Fruit fly (Drosophila melanogaster) whole organism, embryonic: Measurements from ENCODE around the gene CG43089.

Experiments used
- Abd-B ChIP-seq: fragments of 200-800 bp; sonication (Bioruptor generic); optimal IDR thresholded peaks from 2 replicates; lab custom pipeline; 2018; ENCODE audit warnings: missing biosample characterization, mild to moderate bottlenecking, missing genetic modification characterization, moderate library complexity
- Atf3 ChIP-seq: fragments of 200-800 bp; sonication (Bioruptor generic); optimal IDR thresholded peaks from 3 replicates; lab custom pipeline; 2016; ENCODE audit warnings: missing biosample characterization, missing genetic modification characterization
- B-H1 ChIP-seq: fragments of 200-800 bp; sonication (Bioruptor generic); IDR thresholded peaks from 3 replicates; pipeline ENCODE4 v1.3.6; 2022; ENCODE audit warnings: missing biosample characterization, missing genetic modification characterization
- CG12236 ChIP-seq: fragments of 200-800 bp; sonication (Bioruptor generic); optimal IDR thresholded peaks from 2 replicates; lab custom pipeline; 2016; ENCODE audit warnings: missing biosample characterization, missing genetic modification characterization
- CG12659 ChIP-seq: fragments of 200-800 bp; sonication (Bioruptor generic); optimal IDR thresholded peaks from 3 replicates; lab custom pipeline; 2017; ENCODE audit warnings: mild to moderate bottlenecking, missing biosample characterization, missing genetic modification reagents, missing genetic modification characterization
- CG12744 ChIP-seq: fragments of 200-800 bp; sonication (Bioruptor generic); optimal IDR thresholded peaks from 2 replicates; lab custom pipeline; 2016; ENCODE audit warnings: missing biosample characterization, missing genetic modification characterization
- CG12769 ChIP-seq: fragments of 200-800 bp; sonication (Bioruptor generic); optimal IDR thresholded peaks from 2 replicates; lab custom pipeline; 2019; ENCODE audit warnings: missing biosample characterization, mild to moderate bottlenecking, missing genetic modification characterization, moderate library complexity
- CG17359 ChIP-seq: fragments of 200-800 bp; sonication (Bioruptor generic); optimal IDR thresholded peaks from 3 replicates; lab custom pipeline; 2018; ENCODE audit warnings: missing biosample characterization, mild to moderate bottlenecking, missing genetic modification characterization, moderate library complexity
- CG17612 ChIP-seq: fragments of 200-800 bp; sonication (Bioruptor generic); IDR thresholded peaks from 2 replicates; pipeline ENCODE4 v1.3.6; 2022; ENCODE audit warnings: missing biosample characterization, missing genetic modification characterization
- CG18599 ChIP-seq: fragments of 200-800 bp; sonication (Bioruptor generic); optimal IDR thresholded peaks from 3 replicates; lab custom pipeline; 2017; ENCODE audit warnings: missing biosample characterization, missing genetic modification characterization, mild to moderate bottlenecking, moderate library complexity, missing genetic modification reagents
- CG31441 ChIP-seq: fragments of 200-800 bp; sonication (Bioruptor generic); IDR thresholded peaks from 2 replicates; pipeline ENCODE4 v1.3.6; 2022; ENCODE audit warnings: missing biosample characterization, missing genetic modification characterization
- CG3847 ChIP-seq: fragments of 200-800 bp; sonication (Bioruptor generic); IDR thresholded peaks from 2 replicates; pipeline ENCODE4 v1.3.6; 2022; ENCODE audit warnings: missing biosample characterization, missing genetic modification characterization
- CG6272 ChIP-seq: fragments of 200-800 bp; sonication (Bioruptor generic); IDR thresholded peaks from 2 replicates; pipeline ENCODE4 v1.3.6; 2022; ENCODE audit warnings: missing biosample characterization, missing genetic modification characterization
- CG7839 ChIP-seq: fragments of 200-800 bp; sonication (Bioruptor generic); optimal IDR thresholded peaks from 3 replicates; lab custom pipeline; 2018; ENCODE audit warnings: missing biosample characterization, mild to moderate bottlenecking, missing genetic modification characterization, moderate library complexity
- CG7963 ChIP-seq: fragments of 200-800 bp; sonication (Bioruptor generic); IDR thresholded peaks from 3 replicates; pipeline ENCODE4 v1.3.6; 2022; ENCODE audit warnings: missing biosample characterization, missing genetic modification characterization; ENCODE audit not compliant: partially characterized antibody
- Dip2 ChIP-seq: fragments of 200-800 bp; sonication (Bioruptor generic); IDR thresholded peaks from 2 replicates; pipeline ENCODE4 v1.3.6; 2022; ENCODE audit warnings: missing biosample characterization, missing genetic modification characterization
- Doc2 ChIP-seq: fragments of 200-800 bp; sonication (Bioruptor generic); IDR thresholded peaks from 2 replicates; pipeline ENCODE4 v1.3.6; 2022; ENCODE audit warnings: missing biosample characterization, missing genetic modification characterization
- Lim3 ChIP-seq: fragments of 200-800 bp; sonication (Bioruptor generic); IDR thresholded peaks from 2 replicates; pipeline ENCODE4 v1.3.6; 2022; ENCODE audit warnings: missing biosample characterization, missing genetic modification characterization
- Optix ChIP-seq: fragments of 200-800 bp; sonication (Bioruptor generic); IDR thresholded peaks from 3 replicates; pipeline ENCODE4 v1.3.6; 2022; ENCODE audit warnings: missing biosample characterization, missing genetic modification characterization
- Scr ChIP-seq: fragments of 200-800 bp; sonication (Bioruptor generic); IDR thresholded peaks from 2 replicates; pipeline ENCODE4 v1.3.6; 2022; ENCODE audit warnings: missing biosample characterization, missing genetic modification characterization; ENCODE audit not compliant: partially characterized antibody
- Stat92E ChIP-seq, 3 experiments: fragments of >200 bp in 2 of 3; fragments of 200-800 bp in 1 of 3; sonication (Bioruptor generic) in 1 of 3; optimal IDR thresholded peaks; 2 replicates each; lab custom pipeline; 2017 to 2019; ENCODE audit warnings: missing biosample characterization in 3 of 3, missing genetic modification characterization in 3 of 3, mild to moderate bottlenecking in 1 of 3, moderate library complexity in 1 of 3
- Trl ChIP-seq, 3 experiments: fragments of >200 bp in 2 of 3; fragments of 200-800 bp in 1 of 3; sonication (Bioruptor generic) in 1 of 3; optimal IDR thresholded peaks; 2 replicates in 1 of 3; 3 replicates in 2 of 3; lab custom pipeline; 2016 to 2017; ENCODE audit warnings: missing biosample characterization in 1 of 3, missing genetic modification characterization in 1 of 3
- Vsx1 ChIP-seq: fragments of 200-800 bp; sonication (Bioruptor generic); optimal IDR thresholded peaks from 2 replicates; lab custom pipeline; 2017; ENCODE audit warnings: missing biosample characterization, mild to moderate bottlenecking, missing genetic modification characterization, missing genetic modification reagents
- Xbp1 ChIP-seq: fragments of 200-800 bp; sonication (Bioruptor generic); optimal IDR thresholded peaks from 3 replicates; lab custom pipeline; 2016; ENCODE audit warnings: missing biosample characterization, mild to moderate bottlenecking, missing genetic modification characterization
- aop ChIP-seq: fragments of 200-800 bp; sonication (Bioruptor generic); IDR thresholded peaks from 2 replicates; pipeline ENCODE4 v1.3.6; 2022; ENCODE audit warnings: missing biosample characterization, missing genetic modification characterization
- chif ChIP-seq, 2 experiments: fragments of 200-800 bp; sonication (Bioruptor generic); optimal IDR thresholded peaks; 3 replicates each; lab custom pipeline; 2016; ENCODE audit warnings: missing biosample characterization in 2 of 2, missing genetic modification characterization in 2 of 2
- dysf ChIP-seq: fragments of 200-800 bp; sonication (Bioruptor generic); IDR thresholded peaks from 3 replicates; pipeline ENCODE4 v1.3.6; 2022; ENCODE audit warnings: missing biosample characterization, missing genetic modification characterization
- eve ChIP-seq, 2 experiments: fragments of >200 bp; optimal IDR thresholded peaks; 2 replicates each; lab custom pipeline; 2017; ENCODE audit warnings: missing biosample characterization in 2 of 2, missing genetic modification characterization in 2 of 2
- hkb ChIP-seq, 2 experiments: fragments of 200-800 bp in 1 of 2; fragments of >200 bp in 1 of 2; sonication (Bioruptor generic) in 1 of 2; IDR thresholded peaks in 1 of 2; optimal IDR thresholded peaks in 1 of 2; 2 replicates each; pipeline versions ENCODE4 v1.3.6 to Lab custom; 2017 to 2022; ENCODE audit warnings: missing biosample characterization in 1 of 2, missing genetic modification characterization in 1 of 2
- nerfin-2 ChIP-seq: fragments of 200-800 bp; sonication (Bioruptor generic); IDR thresholded peaks from 2 replicates; pipeline ENCODE4 v1.3.6; 2022; ENCODE audit warnings: missing biosample characterization, missing genetic modification characterization; ENCODE audit not compliant: partially characterized antibody
- oc ChIP-seq: fragments of 200-800 bp; sonication (Bioruptor generic); optimal IDR thresholded peaks from 2 replicates; lab custom pipeline; 2018; ENCODE audit warnings: missing biosample characterization, mild to moderate bottlenecking, missing genetic modification characterization, moderate library complexity
- odd ChIP-seq: fragments of 200-800 bp; sonication (Bioruptor generic); optimal IDR thresholded peaks from 2 replicates; lab custom pipeline; 2017; ENCODE audit warnings: missing biosample characterization, mild to moderate bottlenecking, missing genetic modification characterization
- row ChIP-seq: fragments of 200-800 bp; sonication (Bioruptor generic); IDR thresholded peaks from 3 replicates; pipeline ENCODE4 v1.3.6; 2022; ENCODE audit warnings: missing biosample characterization, missing genetic modification characterization
- sc ChIP-seq, 3 experiments: fragments of >200 bp in 2 of 3; fragments of 200-800 bp in 1 of 3; sonication (Bioruptor generic) in 1 of 3; optimal IDR thresholded peaks; 2 replicates in 2 of 3; 3 replicates in 1 of 3; lab custom pipeline; 2017; ENCODE audit warnings: mild to moderate bottlenecking in 1 of 3, missing biosample characterization in 1 of 3, missing genetic modification characterization in 1 of 3, missing genetic modification reagents in 1 of 3
- sens ChIP-seq: fragments of 200-800 bp; sonication (Bioruptor generic); peaks from one replicate; lab custom pipeline; 2016; ENCODE audit warnings: missing biosample characterization, missing genetic modification characterization
- sob ChIP-seq: fragments of 200-800 bp; sonication (Bioruptor generic); IDR thresholded peaks from 2 replicates; pipeline ENCODE4 v1.3.6; 2022; ENCODE audit warnings: missing biosample characterization, missing genetic modification characterization
- ssp ChIP-seq: fragments of 200-800 bp; sonication (Bioruptor generic); IDR thresholded peaks from 2 replicates; pipeline ENCODE4 v1.3.6; 2022; ENCODE audit warnings: missing biosample characterization, missing genetic modification characterization
- toy ChIP-seq: fragments of 200-800 bp; sonication (Bioruptor generic); IDR thresholded peaks from 2 replicates; pipeline ENCODE4 v1.3.6; 2022; ENCODE audit warnings: missing biosample characterization, missing genetic modification characterization
- vfl ChIP-seq: fragments of 200-800 bp; sonication (Bioruptor generic); optimal IDR thresholded peaks from 2 replicates; lab custom pipeline; 2016; ENCODE audit warnings: missing biosample characterization, missing genetic modification characterization
- vvl ChIP-seq: fragments of 200-800 bp; sonication (Bioruptor generic); IDR thresholded peaks from 2 replicates; pipeline ENCODE4 v1.3.6; 2022; ENCODE audit warnings: missing biosample characterization, missing genetic modification characterization
- zen2 ChIP-seq: fragments of 200-800 bp; sonication (Bioruptor generic); IDR thresholded peaks from 3 replicates; pipeline ENCODE4 v1.3.6; 2022; ENCODE audit warnings: missing biosample characterization, missing genetic modification characterization; ENCODE audit not compliant: partially characterized antibody
- zf30C ChIP-seq: fragments of 200-800 bp; sonication (Bioruptor generic); optimal IDR thresholded peaks from 3 replicates; lab custom pipeline; 2018; ENCODE audit warnings: missing biosample characterization, mild to moderate bottlenecking, missing genetic modification characterization
- zfh1 ChIP-seq: fragments of 200-800 bp; sonication (Bioruptor generic); IDR thresholded peaks from 3 replicates; pipeline ENCODE4 v1.3.6; 2022; ENCODE audit warnings: missing biosample characterization, missing genetic modification characterization
- zfh2 ChIP-seq: fragments of 200-800 bp; sonication (Bioruptor generic); optimal IDR thresholded peaks from 2 replicates; lab custom pipeline; 2016; ENCODE audit warnings: missing biosample characterization, missing genetic modification characterization

The CG43089 gene

DNA sequence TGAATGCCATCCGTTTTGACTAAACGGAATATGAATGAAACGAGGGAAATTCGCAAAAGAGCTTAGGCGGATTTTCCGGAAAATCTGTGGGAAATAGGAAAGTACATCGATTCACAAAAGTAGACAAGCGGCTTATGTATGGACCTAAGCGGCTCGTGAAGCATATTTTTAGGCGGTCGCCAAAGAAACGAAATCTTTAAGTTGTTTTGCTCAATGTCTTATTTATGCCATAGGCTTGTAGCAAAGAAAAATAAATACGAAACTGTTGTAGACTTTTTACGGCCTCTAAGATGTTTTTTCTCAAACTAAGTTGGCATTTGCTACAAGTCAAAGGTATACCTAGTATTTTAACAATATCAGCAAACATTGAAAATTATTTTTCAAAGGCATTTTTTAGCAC is at the start of gene CG43089:
Gene CG43089 (plus strand): TSS at position 303 of the 400 bp plus-strand sequence.
- TF ChIP-seq Stat92E (GFP tag; optimal IDR thresholded peaks at IDR 0.05; lab: Kevin White, UChicago) (no peak), sens (GFP tag; lab: Kevin White, UChicago) (peak; percentile 5), CG6272 (GFP tag; lab: Robert Waterston, UW) (no peak)

DNA sequence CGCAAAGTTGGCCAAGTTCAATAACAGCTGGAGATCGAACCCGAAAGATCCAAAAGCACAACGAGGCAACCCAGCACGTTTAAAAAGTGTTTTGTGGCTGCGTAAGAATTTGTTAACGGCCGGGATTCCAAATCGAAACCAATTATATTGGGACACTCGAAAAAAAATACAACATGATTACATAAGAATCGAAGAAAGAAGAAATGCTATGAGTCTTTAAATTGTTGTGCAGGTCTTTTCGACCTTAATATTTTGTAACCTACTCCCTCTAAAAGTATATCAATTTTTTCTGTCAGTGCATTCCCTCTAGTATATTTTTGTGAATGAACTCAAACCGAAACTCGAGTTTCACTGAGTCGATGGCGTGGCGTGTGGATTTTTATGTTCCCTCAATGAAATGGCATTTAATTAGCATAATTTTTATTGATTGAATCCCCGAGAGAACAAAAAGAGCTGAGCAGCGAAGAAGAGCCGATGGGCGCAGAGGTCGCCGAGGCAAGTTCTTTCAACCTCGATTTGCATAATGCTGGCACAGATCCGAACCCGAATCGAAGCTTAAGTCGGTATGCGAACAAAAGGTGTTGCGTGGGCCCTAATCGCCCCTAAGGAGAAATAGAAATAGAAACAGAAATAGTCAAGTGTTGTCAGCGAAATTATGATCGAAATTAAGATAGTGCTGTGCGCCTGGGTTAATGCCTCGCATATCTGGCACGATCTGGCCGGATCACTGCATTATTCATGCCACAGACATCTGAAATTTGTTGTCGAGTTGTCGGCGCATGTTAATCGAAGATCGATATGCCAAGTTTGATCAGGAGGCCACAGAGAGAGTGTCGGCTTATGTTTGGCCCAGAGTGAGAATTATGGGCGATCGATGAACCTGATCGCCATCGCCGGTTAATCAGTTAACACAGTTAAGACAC is 48.3 kb upstream of the CG43089 start:
- TF ChIP-seq zf30C (GFP tag; lab: Kevin White, UChicago) (peak; percentile 21), Vsx1 (GFP tag; lab: Kevin White, UChicago) (peak; percentile 60), hkb (optimal IDR thresholded peaks at IDR 0.05; lab: Kevin White, UChicago) (no peak), hkb (GFP tag; IDR thresholded peaks at IDR 0.05; lab: Robert Waterston, UW) (no peak), Doc2 (GFP tag; lab: Robert Waterston, UW) (no peak), Scr (GFP tag; lab: Robert Waterston, UW) (no peak), B-H1 (GFP tag; lab: Robert Waterston, UW) (no peak), ssp (GFP tag; lab: Robert Waterston, UW) (peak; percentile 12; the same call in 1 of the 2 replicates), nerfin-2 (GFP tag; lab: Robert Waterston, UW) (no peak), CG7963 (GFP tag; lab: Robert Waterston, UW) (no peak), CG7839 (tag; lab: Kevin White, UChicago) (peak; percentile 10), oc (peak; percentile 60), Dip2 (GFP tag; lab: Robert Waterston, UW) (no peak), odd (GFP tag; lab: Kevin White, UChicago) (no peak), Abd-B (GFP tag; lab: Kevin White, UChicago) (peak; percentile 62), CG12659 (GFP tag; lab: Kevin White, UChicago) (peak; percentile 47), zfh2 (GFP tag; lab: Kevin White, UChicago) (peak; percentile 47), zen2 (GFP tag; lab: Robert Waterston, UW) (no peak), row (peak; percentile 57; the same call in 2 of the 3 replicates), aop (GFP tag; lab: Robert Waterston, UW) (0 out of 2 replicates have a peak, but pooled peaks have one; percentile 13), sob (0 out of 2 replicates have a peak, but pooled peaks have one; percentile 12), chif (GFP tag; optimal IDR thresholded peaks at IDR 0.05; lab: Kevin White, UChicago) (peak; percentile 61 to 74), zfh1 (GFP tag; lab: Robert Waterston, UW) (peak; percentile 66; the same call in 2 of the 3 replicates), CG18599 (GFP tag; lab: Kevin White, UChicago) (no peak), CG12769 (tag; lab: Kevin White, UChicago) (peak; percentile 53), CG12744 (GFP tag; lab: Kevin White, UChicago) (peak; percentile 7), Lim3 (GFP tag; lab: Robert Waterston, UW) (no peak), CG17612 (0 out of 2 replicates have a peak, but pooled peaks have one; percentile 19), CG12236 (GFP tag; lab: Kevin White, UChicago) (peak; percentile 53), dysf (peak; percentile 36; the same call in 1 of the 3 replicates), Optix (GFP tag; lab: Robert Waterston, UW) (0 out of 3 replicates have a peak, but pooled peaks have one; percentile 43), vvl (GFP tag; lab: Robert Waterston, UW) (peak; percentile 51), Xbp1 (GFP tag; lab: Kevin White, UChicago) (peak; percentile 54), eve (GFP tag; optimal IDR thresholded peaks at IDR 0.05; lab: Kevin White, UChicago) (peak in 1 of 2 experiments; percentile 63), CG3847 (peak; percentile 41; the same call in 1 of the 2 replicates), CG17359 (tag; lab: Kevin White, UChicago) (no peak), sc (optimal IDR thresholded peaks at IDR 0.05; lab: Kevin White, UChicago) (no peak), sc (GFP tag; optimal IDR thresholded peaks at IDR 0.05; lab: Kevin White, UChicago) (peak; percentile 47), Trl (optimal IDR thresholded peaks at IDR 0.05; lab: Kevin White, UChicago) (no peak), Trl (GFP tag; optimal IDR thresholded peaks at IDR 0.05; lab: Kevin White, UChicago) (peak; percentile 7), Atf3 (GFP tag; lab: Kevin White, UChicago) (peak; percentile 34), CG31441 (GFP tag; lab: Robert Waterston, UW) (no peak), vfl (GFP tag; lab: Kevin White, UChicago) (no peak), toy (GFP tag; lab: Robert Waterston, UW) (no peak)
